Worm (Caenorhabditis elegans) whole organism, L4 larva: ENCODE measurements around the gene scl-3.

ENCODE experiments used
- F10B5.3 ChIP-seq: sonication (generic microtip); optimal IDR thresholded peaks from 2 replicates; lab custom pipeline; 2016; ENCODE audit warnings: mild to moderate bottlenecking, missing genetic modification characterization, missing compliant biosample characterization
- ZK546.5 ChIP-seq, 2 experiments: sonication (generic microtip); optimal IDR thresholded peaks; 2 replicates each; lab custom pipeline; 2017; ENCODE audit warnings: missing biosample characterization in 2 of 2, missing genetic modification characterization in 2 of 2
- ceh-28 ChIP-seq: fragments of 150-350 bp; optimal IDR thresholded peaks from 2 replicates; lab custom pipeline; 2014; ENCODE audit warnings: missing biosample characterization, missing genetic modification reagents, missing genetic modification characterization
- dve-1 ChIP-seq: sonication (generic microtip); optimal IDR thresholded peaks from 2 replicates; lab custom pipeline; 2017; ENCODE audit warnings: antibody characterized with exemption, mild to moderate bottlenecking, missing genetic modification characterization, missing compliant biosample characterization; ENCODE audit not compliant: insufficient read depth
- hif-1 ChIP-seq, 2 experiments: sonication (generic microtip); optimal IDR thresholded peaks; 2 replicates each; lab custom pipeline; 2016 to 2017; ENCODE audit warnings: missing compliant biosample characterization in 2 of 2, missing genetic modification characterization in 2 of 2, missing genetic modification reagents in 2 of 2, missing genotype in 2 of 2, mild to moderate bottlenecking in 1 of 2
- jun-1 ChIP-seq: fragments of 150-350 bp; optimal IDR thresholded peaks from 2 replicates; lab custom pipeline; 2014; ENCODE audit warnings: missing biosample characterization, missing genetic modification reagents, missing genetic modification characterization
- lin-13 ChIP-seq: fragments of 150-350 bp; optimal IDR thresholded peaks from 2 replicates; lab custom pipeline; 2014; ENCODE audit warnings: missing biosample characterization, missing genetic modification reagents, missing genetic modification characterization
- mdl-1 ChIP-seq, 2 experiments: fragments of 150-350 bp in 1 of 2; sonication (generic microtip) in 1 of 2; optimal IDR thresholded peaks; 2 replicates each; lab custom pipeline; 2014 to 2017; ENCODE audit warnings: missing biosample characterization in 2 of 2, missing genetic modification characterization in 2 of 2
- nhr-42 ChIP-seq: fragments of 200-800 bp; sonication (Bioruptor generic); IDR thresholded peaks from 2 replicates; pipeline ENCODE4 v1.3.6; 2022; ENCODE audit warnings: missing genetic modification characterization, missing compliant biosample characterization
- nhr-48 ChIP-seq: sonication (generic microtip); optimal IDR thresholded peaks from 2 replicates; lab custom pipeline; 2016; ENCODE audit warnings: mild to moderate bottlenecking, missing genetic modification characterization, missing compliant biosample characterization
- pha-4 ChIP-seq, 2 experiments: fragments of 150-350 bp in 1 of 2; fragments of 200-800 bp in 1 of 2; sonication (Bioruptor generic) in 1 of 2; IDR thresholded peaks in 1 of 2; optimal IDR thresholded peaks in 1 of 2; 2 replicates each; pipeline versions ENCODE4 v1.3.6 to Lab custom; 2014 to 2022; ENCODE audit warnings: missing genetic modification characterization in 2 of 2, missing genetic modification reagents in 2 of 2, missing biosample characterization in 1 of 2, missing compliant biosample characterization in 1 of 2
- unc-39 ChIP-seq: sonication (generic microtip); optimal IDR thresholded peaks from 2 replicates; lab custom pipeline; 2017; ENCODE audit warnings: missing biosample characterization, missing genetic modification characterization
- unc-62 ChIP-seq, 3 experiments: fragments of 150-350 bp in 1 of 3; sonication (generic microtip); optimal IDR thresholded peaks in 2 of 3; peaks in 1 of 3; 1 replicate in 1 of 3; 2 replicates in 2 of 3; lab custom pipeline; 2014 to 2017; ENCODE audit warnings: missing biosample characterization in 3 of 3, missing genetic modification characterization in 3 of 3, missing genetic modification reagents in 3 of 3, missing genotype in 1 of 3

DNA sequence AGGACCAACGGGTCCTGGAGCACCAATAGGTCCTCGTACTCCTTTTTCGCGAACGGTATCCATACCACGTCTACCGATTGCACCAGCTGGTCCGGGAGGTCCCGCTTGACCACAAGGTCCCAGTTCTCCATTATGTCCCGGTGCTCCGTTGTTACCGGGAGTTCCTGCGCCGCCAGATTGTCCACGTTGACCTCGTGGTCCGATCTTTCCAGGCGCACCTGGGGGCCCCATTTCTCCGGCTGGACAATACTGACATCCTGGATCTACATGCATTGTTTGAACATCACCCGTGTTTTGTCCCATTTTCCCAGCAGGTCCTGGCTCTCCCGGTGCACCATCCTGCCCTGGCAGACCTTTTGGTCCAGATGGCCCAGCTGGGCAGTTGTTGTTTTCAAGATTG lies 6.7 kb downstream of the scl-3 start:
- TF ChIP-seq ceh-28 = no peak
- no peak for TF ChIP-seq unc-39 (tag; lab: Kevin White, UChicago)
- TF ChIP-seq dve-1 (tag; lab: Kevin White, UChicago) = no peak
- TF ChIP-seq hif-1 (tag; optimal IDR thresholded peaks at IDR 0.05; lab: Kevin White, UChicago) = no peak
- TF ChIP-seq pha-4 (GFP tag; IDR thresholded peaks at IDR 0.05; lab: Robert Waterston, UW) = no peak
- TF ChIP-seq pha-4 (tag; optimal IDR thresholded peaks at IDR 0.05; lab: Kevin White, UChicago) = no peak
- no peak for TF ChIP-seq nhr-42 (GFP tag; lab: Robert Waterston, UW)
- no peak for TF ChIP-seq ZK546.5 (tag; optimal IDR thresholded peaks at IDR 0.05; lab: Kevin White, UChicago)
- no peak for TF ChIP-seq lin-13 (GFP tag; lab: Kevin White, UChicago)
- no peak for TF ChIP-seq mdl-1 (tag; optimal IDR thresholded peaks at IDR 0.05; lab: Kevin White, UChicago)
- TF ChIP-seq F10B5.3 (tag; lab: Kevin White, UChicago) = no peak
- no peak for TF ChIP-seq nhr-48 (tag; lab: Kevin White, UChicago)
- no peak for TF ChIP-seq unc-62 (GFP tag; optimal IDR thresholded peaks at IDR 0.05 in 1 of 2; lab: Kevin White, UChicago)
- TF ChIP-seq unc-62 (tag; optimal IDR thresholded peaks at IDR 0.05; lab: Kevin White, UChicago) = no peak
- no peak for TF ChIP-seq jun-1 (tag; lab: Kevin White, UChicago)
